Worm (Caenorhabditis elegans) whole organism, mixed stage, embryonic: ENCODE measurements around the gene dnj-22.

Source experiments
- blmp-1 ChIP-seq: fragments of 150-350 bp; optimal IDR thresholded peaks from 2 replicates; lab custom pipeline; 2014; ENCODE audit warnings: missing biosample characterization, missing genetic modification characterization
- ceh-43 ChIP-seq: fragments of 200-800 bp; sonication (Bioruptor generic); optimal IDR thresholded peaks from 2 replicates; lab custom pipeline; 2018; ENCODE audit warnings: mild to moderate bottlenecking, missing genetic modification characterization, moderate library complexity, missing compliant biosample characterization
- nhr-12 ChIP-seq: fragments of 150-350 bp; optimal IDR thresholded peaks from 2 replicates; lab custom pipeline; 2014; ENCODE audit warnings: missing biosample characterization, missing genetic modification characterization
- sem-2 ChIP-seq: fragments of 200-800 bp; sonication (Bioruptor generic); optimal IDR thresholded peaks from 2 replicates; lab custom pipeline; 2018; ENCODE audit warnings: mild to moderate bottlenecking, missing genetic modification characterization, missing compliant biosample characterization
- snpc-4 ChIP-seq: fragments of 150-350 bp; optimal IDR thresholded peaks from 2 replicates; lab custom pipeline; 2014; ENCODE audit warnings: missing biosample characterization, missing genetic modification characterization
- sptf-1 ChIP-seq: sonication (generic microtip); optimal IDR thresholded peaks from 2 replicates; lab custom pipeline; 2017; ENCODE audit warnings: mild to moderate bottlenecking, missing genetic modification characterization, moderate library complexity, missing compliant biosample characterization
- zip-8 ChIP-seq: fragments of 150-350 bp; optimal IDR thresholded peaks from 2 replicates; lab custom pipeline; 2014; ENCODE audit warnings: missing biosample characterization, missing genetic modification characterization

The dnj-22 gene

DNA sequence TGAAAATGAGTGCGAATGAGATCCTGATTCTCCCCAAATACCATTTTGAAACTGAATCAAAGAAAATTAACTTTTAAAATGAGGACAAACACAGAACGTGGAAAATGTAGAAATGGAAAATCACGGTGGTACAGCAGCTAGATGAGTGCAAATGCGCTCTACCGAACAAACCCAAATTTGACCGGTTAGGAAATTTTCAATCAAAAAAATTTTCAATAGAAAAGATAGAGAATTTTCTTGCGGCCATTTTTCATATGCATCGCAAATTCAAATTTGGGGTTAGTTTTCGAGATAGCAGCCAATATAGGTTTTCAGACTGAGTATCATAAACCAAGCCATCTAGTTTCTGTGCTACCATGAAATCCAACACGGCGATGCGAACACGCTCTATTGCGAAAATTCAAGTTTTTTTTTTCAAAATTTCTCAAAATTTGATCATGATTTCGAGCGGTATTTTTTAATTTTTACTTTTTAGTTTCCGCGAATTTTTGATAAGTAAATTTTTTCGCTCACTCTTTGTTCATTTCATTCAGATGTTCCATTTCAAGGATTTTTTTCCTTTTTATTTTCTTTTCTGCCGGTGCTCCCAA lies 48.4 kb downstream of the dnj-22 start, which contains the start of gene vha-18:
Gene vha-18 (minus strand): TSS at position 51 of the 590 bp plus-strand sequence.
- TF ChIP-seq snpc-4 (tag; lab: Kevin White, UChicago) (no peak), sem-2 (no peak), sptf-1 (tag; lab: Kevin White, UChicago) (no peak), zip-8 (tag; lab: Kevin White, UChicago) (no peak), nhr-12 (tag; lab: Kevin White, UChicago) (no peak), ceh-43 (GFP tag; lab: Kevin White, UChicago) (no peak), blmp-1 (no peak)
